Worm (Caenorhabditis elegans): ENCODE measurements around the gene T28A11.18.
A peak's percentile ranks its signal among the peaks of the same experiment; 100 is the strongest.

The T28A11.18 gene

ce11 chrV:3260075-3260474 lies 7.8 kb downstream of the T28A11.18 start, which contains the start of gene srbc-5:
TSS of gene srbc-5 (plus strand) at chrV:3260375.
- no peak for TF ChIP-seq attf-5 (GFP tag; optimal IDR thresholded peaks at IDR 0.05)
- no peak for TF ChIP-seq nfya-2 (GFP tag; IDR thresholded peaks at IDR 0.05)
- no peak for TF ChIP-seq K11D2.4 (GFP tag; IDR thresholded peaks at IDR 0.05)
- TF ChIP-seq sdz-38 (tag; optimal IDR thresholded peaks at IDR 0.05), result no peak
- TF ChIP-seq B0035.1 (tag; optimal IDR thresholded peaks at IDR 0.05), result no peak
- no peak for TF ChIP-seq Y67H2A.10 (GFP tag; conservative IDR thresholded peaks at IDR 0.05)
- TF ChIP-seq B0019.2 (GFP tag; conservative IDR thresholded peaks at IDR 0.05), result no peak
- TF ChIP-seq rec-8 (tag; optimal IDR thresholded peaks at IDR 0.05), result no peak
- TF ChIP-seq Y79H2A.3 (GFP tag; conservative IDR thresholded peaks at IDR 0.05), result no peak
- TF ChIP-seq ets-4 (GFP tag; optimal IDR thresholded peaks at IDR 0.05), result no peak
- no peak for TF ChIP-seq hsf-1 (GFP tag; IDR thresholded peaks at IDR 0.05)
- TF ChIP-seq B0336.3 (GFP tag; IDR thresholded peaks at IDR 0.05), result no peak
- TF ChIP-seq ztf-25 (GFP tag; IDR thresholded peaks at IDR 0.05), result no peak
- TF ChIP-seq F57C9.4 (tag; optimal IDR thresholded peaks at IDR 0.05), result no peak
- no peak for TF ChIP-seq egrh-3 (GFP tag; IDR thresholded peaks at IDR 0.05)
- no peak for TF ChIP-seq lin-40 (tag; optimal IDR thresholded peaks at IDR 0.05)
- no peak for TF ChIP-seq T07F8.4 (tag; optimal IDR thresholded peaks at IDR 0.05)
- TF ChIP-seq nfyb-1 (GFP tag; IDR thresholded peaks at IDR 0.05), result no peak

ce11 chrV:3259168-3259622 lies 8.7 kb downstream of the T28A11.18 start, which contains the start of gene T28A11.16:
TSS of gene T28A11.16 (minus strand) at chrV:3259218.
- TF ChIP-seq hlh-12 (tag; optimal IDR thresholded peaks at IDR 0.05) (no peak), F22D6.2 (tag; optimal IDR thresholded peaks at IDR 0.05) (no peak), him-1 (tag; optimal IDR thresholded peaks at IDR 0.05) (no peak)

- TF ChIP-seq pha-4 (tag; optimal IDR thresholded peaks at IDR 0.05), result no peak
- no peak for TF ChIP-seq lsy-27 (tag; optimal IDR thresholded peaks at IDR 0.05; ENCODE audit: borderline replicate concordance, insufficient read depth)
- no peak for TF ChIP-seq ceh-27 (GFP tag; optimal IDR thresholded peaks at IDR 0.05)
- no peak for TF ChIP-seq efl-1 (GFP tag; optimal IDR thresholded peaks at IDR 0.05)
These were observed 10.6 kb downstream of the T28A11.18 start, which contains the start of gene T28A11.22 for ce11 chrV:3257277-3257676. TSS of gene T28A11.22 (plus strand) at chrV:3257577.

ce11 chrV:3256809-3257208 lies 11.0 kb downstream of the T28A11.18 start:
- TF ChIP-seq hmg-1.2 (GFP tag; IDR thresholded peaks at IDR 0.05), result peak; percentile 50; the same call in 1 of the 2 replicates
- TF ChIP-seq T26A5.8 (tag; optimal IDR thresholded peaks at IDR 0.05), result no peak
- no peak for TF ChIP-seq aptf-2 (GFP tag; conservative IDR thresholded peaks at IDR 0.05)

ce11 chrV:3256051-3256450 lies 11.8 kb downstream of the T28A11.18 start, which contains the start of gene srt-63:
TSS of gene srt-63 (minus strand) at chrV:3256151.
- TF ChIP-seq him-1 (tag; optimal IDR thresholded peaks at IDR 0.05) (no peak), attf-5 (GFP tag; optimal IDR thresholded peaks at IDR 0.05) (no peak), snpc-4 (GFP tag; optimal IDR thresholded peaks at IDR 0.05) (no peak), snpc-4 (tag; optimal IDR thresholded peaks at IDR 0.05) (no peak), F55B11.4 (tag; optimal IDR thresholded peaks at IDR 0.05; ENCODE audit: borderline replicate concordance, insufficient read depth) (no peak), sdz-38 (tag; optimal IDR thresholded peaks at IDR 0.05) (no peak), T07F8.4 (tag; optimal IDR thresholded peaks at IDR 0.05) (no peak), nhr-179 (tag; optimal IDR thresholded peaks at IDR 0.05) (no peak), rcor-1 (GFP tag; IDR thresholded peaks at IDR 0.05) (no peak), unc-62 (GFP tag; optimal IDR thresholded peaks at IDR 0.05) (no peak)

Measured in whole organism, young adult.